Worm (Caenorhabditis elegans): ENCODE results near the gene K08F8.15.

Gene K08F8.15

ce11 chrII:8741277-8741676 lies 25.3 kb upstream of the K08F8.15 start:
- TF ChIP-seq daf-12 (tag; optimal IDR thresholded peaks at IDR 0.05) = no peak
- TF ChIP-seq hlh-30 (tag; optimal IDR thresholded peaks at IDR 0.05; ENCODE audit: insufficient read depth) = peak; percentile 73
- no peak for TF ChIP-seq nhr-237 (tag; optimal IDR thresholded peaks at IDR 0.05)
- TF ChIP-seq F37D6.2 (tag; optimal IDR thresholded peaks at IDR 0.05) = no peak
- no peak for TF ChIP-seq nhr-111 (GFP tag; optimal IDR thresholded peaks at IDR 0.05)
- TF ChIP-seq php-3 (GFP tag; IDR thresholded peaks at IDR 0.05) = 0 out of 2 replicates have a peak, but pooled peaks have one; percentile 5
- no peak for TF ChIP-seq pqm-1 (tag; optimal IDR thresholded peaks at IDR 0.05)
- TF ChIP-seq ceh-20 (GFP tag; IDR thresholded peaks at IDR 0.05) = peak; percentile 45; the same call in 1 of the 2 replicates
- no peak for TF ChIP-seq vab-7 (GFP tag; IDR thresholded peaks at IDR 0.05)
- TF ChIP-seq mdt-29 (GFP tag; IDR thresholded peaks at IDR 0.05) = no peak
- no peak for TF ChIP-seq Y48G9A.11 (GFP tag; IDR thresholded peaks at IDR 0.05)
- TF ChIP-seq tag-97 (GFP tag; IDR thresholded peaks at IDR 0.05) = no peak
- peak; percentile 55 for TF ChIP-seq nhr-48 (tag; optimal IDR thresholded peaks at IDR 0.05)
- TF ChIP-seq aha-1 (tag) = peak; percentile 97
- no peak for TF ChIP-seq nhr-6 (tag; optimal IDR thresholded peaks at IDR 0.05)
- peak in 1 of 2 experiments; percentile 58 for TF ChIP-seq hif-1 (tag; optimal IDR thresholded peaks at IDR 0.05)
- no peak for TF ChIP-seq daf-19 (GFP tag; conservative IDR thresholded peaks at IDR 0.05)
- peak in 1 of 2 experiments; percentile 48 for TF ChIP-seq daf-16 (GFP tag; optimal IDR thresholded peaks at IDR 0.05)
- TF ChIP-seq daf-16 (tag; optimal IDR thresholded peaks at IDR 0.05) = peak; percentile 40
- peak; percentile 49; the same call in 1 of the 2 replicates for TF ChIP-seq tra-1 (GFP tag; IDR thresholded peaks at IDR 0.05)
- peak; percentile 63 for TF ChIP-seq dmd-6 (GFP tag; IDR thresholded peaks at IDR 0.05)
- TF ChIP-seq nhr-42 (GFP tag; IDR thresholded peaks at IDR 0.05) = no peak
- TF ChIP-seq jun-1 (tag; optimal IDR thresholded peaks at IDR 0.05) = no peak
- no peak for TF ChIP-seq arid-1 (GFP tag; conservative IDR thresholded peaks at IDR 0.05)
- TF ChIP-seq rbr-2 (tag; optimal IDR thresholded peaks at IDR 0.05) = no peak
- no peak for TF ChIP-seq zag-1 (tag; optimal IDR thresholded peaks at IDR 0.05)
- TF ChIP-seq egl-43 (GFP tag; IDR thresholded peaks at IDR 0.05) = no peak
- TF ChIP-seq R02D3.7 (tag; optimal IDR thresholded peaks at IDR 0.05) = no peak
- no peak for TF ChIP-seq attf-4 (tag; optimal IDR thresholded peaks at IDR 0.05)
- no peak for TF ChIP-seq lir-3 (tag; optimal IDR thresholded peaks at IDR 0.05)
- TF ChIP-seq dmd-9 (GFP tag; IDR thresholded peaks at IDR 0.05) = no peak
- TF ChIP-seq zfp-3 (GFP tag; conservative IDR thresholded peaks at IDR 0.05) = no peak
- no peak for TF ChIP-seq ztf-7 (tag; optimal IDR thresholded peaks at IDR 0.05)
- TF ChIP-seq sdz-12 (GFP tag; optimal IDR thresholded peaks at IDR 0.05) = no peak
- TF ChIP-seq lin-38 (GFP tag; IDR thresholded peaks at IDR 0.05) = no peak
- no peak for TF ChIP-seq mxl-2 (GFP tag; conservative IDR thresholded peaks at IDR 0.05)
- TF ChIP-seq ceh-28 (tag; optimal IDR thresholded peaks at IDR 0.05) = no peak
- TF ChIP-seq mxl-3 (GFP tag; optimal IDR thresholded peaks at IDR 0.05) = peak; percentile 49
- TF ChIP-seq cey-2 (tag; optimal IDR thresholded peaks at IDR 0.05; ENCODE audit: borderline replicate concordance, insufficient read depth) = no peak
- TF ChIP-seq dpl-1 (GFP tag; optimal IDR thresholded peaks at IDR 0.05) = no peak
- TF ChIP-seq nhr-28 (tag; optimal IDR thresholded peaks at IDR 0.05) = peak; percentile 16
- TF ChIP-seq ama-1 (optimal IDR thresholded peaks at IDR 0.05) = no peak
- no peak for TF ChIP-seq ZK546.5 (tag; optimal IDR thresholded peaks at IDR 0.05)
- no peak for TF ChIP-seq aly-2 (tag; optimal IDR thresholded peaks at IDR 0.05)
- no peak for TF ChIP-seq lim-7 (GFP tag; IDR thresholded peaks at IDR 0.05)
- TF ChIP-seq Y105C5A.15 (GFP tag; IDR thresholded peaks at IDR 0.05) = no peak
- no peak for TF ChIP-seq nhr-102 (tag; optimal IDR thresholded peaks at IDR 0.05)
- no peak for TF ChIP-seq Y5F2A.4 (GFP tag; optimal IDR thresholded peaks at IDR 0.05)
- TF ChIP-seq F26F4.8 (GFP tag; conservative IDR thresholded peaks at IDR 0.05) = no peak
- TF ChIP-seq lsy-2 (tag; optimal IDR thresholded peaks at IDR 0.05) = peak in 1 of 2 experiments; percentile 39
- TF ChIP-seq lin-39 (tag; optimal IDR thresholded peaks at IDR 0.05) = no peak
- TF ChIP-seq lin-15B (tag; optimal IDR thresholded peaks at IDR 0.05) = no peak
- TF ChIP-seq nhr-41 (GFP tag; IDR thresholded peaks at IDR 0.05) = no peak

Measured in whole organism, L4 larva.